Worm (Caenorhabditis elegans): ENCODE results near the gene hda-1.

ce11 chrV:14525089-14525488 lies at the start of gene hda-1:
- no peak for TF ChIP-seq ttx-3 (tag; optimal IDR thresholded peaks at IDR 0.05)
- no peak for TF ChIP-seq dve-1 (tag; optimal IDR thresholded peaks at IDR 0.05)
- no peak for TF ChIP-seq nhr-11 (tag; optimal IDR thresholded peaks at IDR 0.05)
- TF ChIP-seq hlh-30 (tag; optimal IDR thresholded peaks at IDR 0.05; ENCODE audit: insufficient read depth) = no peak
- TF ChIP-seq tbx-2 (tag; optimal IDR thresholded peaks at IDR 0.05) = no peak
- TF ChIP-seq unc-86 (tag; optimal IDR thresholded peaks at IDR 0.05) = no peak

Data from whole organism, late embryonic.